Fruit fly (Drosophila melanogaster) whole organism, adult: ENCODE data around the gene Phlpp.

Source experiments
- CG7101 ChIP-seq: fragments of 200-800 bp; sonication (Bioruptor generic); optimal IDR thresholded peaks from 2 replicates; lab custom pipeline; 2018; ENCODE audit warnings: missing biosample characterization, mild to moderate bottlenecking, missing genetic modification characterization, moderate library complexity
- Crg-1 ChIP-seq: fragments of 200-800 bp; sonication (Bioruptor generic); optimal IDR thresholded peaks from 2 replicates; lab custom pipeline; 2016; ENCODE audit warnings: missing biosample characterization, missing genetic modification characterization

DNA sequence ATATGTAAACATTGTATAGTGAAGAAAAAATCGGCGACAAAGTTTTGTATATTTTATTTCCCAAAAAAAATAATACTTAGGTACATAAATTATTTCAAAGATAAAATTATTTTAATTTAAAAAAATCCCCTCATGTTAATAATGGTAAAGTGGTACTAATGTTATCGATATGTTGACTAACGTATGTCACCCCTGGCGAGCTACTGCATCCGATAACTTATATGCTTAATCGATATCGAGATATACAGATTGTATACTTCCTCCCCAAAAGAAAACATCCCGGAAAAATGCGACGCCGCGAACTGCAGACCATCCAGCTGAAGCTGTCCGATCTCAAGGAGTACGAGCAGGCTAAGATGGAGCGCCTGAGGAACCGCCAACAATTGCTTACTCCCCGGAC lies 5.8 kb downstream of the Phlpp start, which contains the start of gene CG17343:
- TF ChIP-seq CG7101 (tag; lab: Kevin White, UChicago) (no peak), Crg-1 (GFP tag; lab: Kevin White, UChicago) (no peak)
